Worm (Caenorhabditis elegans): ENCODE results near the gene gplb-1.

DNA sequence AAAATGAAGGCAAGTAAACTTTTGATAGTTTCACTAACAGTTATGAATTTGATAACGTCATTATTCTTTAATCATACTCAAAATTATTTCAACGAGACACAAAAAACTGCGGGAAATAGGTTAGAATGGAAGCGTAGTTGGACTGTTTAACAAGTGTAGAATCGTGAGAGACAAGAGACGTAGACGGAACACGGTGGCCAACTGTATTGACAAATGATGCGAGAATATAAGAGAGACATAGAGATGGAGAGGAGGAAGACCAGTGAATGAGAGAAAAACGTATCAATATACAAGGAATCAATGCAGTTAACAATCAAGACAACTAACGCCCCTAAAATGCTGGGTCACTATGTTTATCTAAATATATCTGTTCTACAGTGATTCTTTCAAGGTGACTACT lies 25.4 kb downstream of the gplb-1 start:
- TF ChIP-seq ztf-11 (tag; optimal IDR thresholded peaks at IDR 0.05) (no peak), ama-1 (optimal IDR thresholded peaks at IDR 0.05) (no peak), lin-13 (GFP tag; optimal IDR thresholded peaks at IDR 0.05) (no peak), nhr-10 (tag; optimal IDR thresholded peaks at IDR 0.05) (no peak), aly-2 (tag; optimal IDR thresholded peaks at IDR 0.05) (no peak), nhr-237 (tag; optimal IDR thresholded peaks at IDR 0.05) (no peak), zip-11 (GFP tag; IDR thresholded peaks at IDR 0.05) (no peak), Y75B8A.6 (GFP tag; IDR thresholded peaks at IDR 0.05) (no peak), ztf-7 (tag; optimal IDR thresholded peaks at IDR 0.05) (no peak), zag-1 (tag; optimal IDR thresholded peaks at IDR 0.05) (no peak)

All from whole organism, L4 larva.